Fruit fly (Drosophila melanogaster) whole organism, embryonic: ENCODE data around the gene Pfas.

Source experiments
- Asciz ChIP-seq: fragments of 200-800 bp; sonication (Bioruptor generic); optimal IDR thresholded peaks from 2 replicates; lab custom pipeline; 2017; ENCODE audit warnings: missing biosample characterization, mild to moderate bottlenecking, missing genetic modification characterization, missing genetic modification reagents
- Atf3 ChIP-seq: fragments of 200-800 bp; sonication (Bioruptor generic); optimal IDR thresholded peaks from 3 replicates; lab custom pipeline; 2016; ENCODE audit warnings: missing biosample characterization, missing genetic modification characterization
- CG10366 ChIP-seq: fragments of 200-800 bp; sonication (Bioruptor generic); IDR thresholded peaks from 2 replicates; pipeline ENCODE4 v1.3.6; 2022; ENCODE audit warnings: missing biosample characterization, missing genetic modification characterization
- CG10654 ChIP-seq: fragments of 200-800 bp; sonication (Bioruptor generic); optimal IDR thresholded peaks from 2 replicates; lab custom pipeline; 2016; ENCODE audit warnings: missing biosample characterization, missing genetic modification characterization
- CG13775 ChIP-seq: fragments of 200-800 bp; sonication (Bioruptor generic); optimal IDR thresholded peaks from 3 replicates; lab custom pipeline; 2017; ENCODE audit warnings: missing biosample characterization, mild to moderate bottlenecking, missing genetic modification characterization
- CG15514 ChIP-seq: fragments of 200-800 bp; sonication (Bioruptor generic); optimal IDR thresholded peaks from 3 replicates; lab custom pipeline; 2017; ENCODE audit warnings: missing biosample characterization, missing genetic modification characterization, mild to moderate bottlenecking, moderate library complexity, missing genetic modification reagents
- CG16813 ChIP-seq: fragments of 200-800 bp; sonication (Bioruptor generic); IDR thresholded peaks from 3 replicates; pipeline ENCODE4 v1.3.6; 2022; ENCODE audit warnings: missing biosample characterization, missing genetic modification characterization; ENCODE audit not compliant: partially characterized antibody
- CG17612 ChIP-seq: fragments of 200-800 bp; sonication (Bioruptor generic); IDR thresholded peaks from 2 replicates; pipeline ENCODE4 v1.3.6; 2022; ENCODE audit warnings: missing biosample characterization, missing genetic modification characterization
- CG17829 ChIP-seq: fragments of 200-800 bp; optimal IDR thresholded peaks from 2 replicates; lab custom pipeline; 2019; ENCODE audit warnings: missing biosample characterization, mild to moderate bottlenecking, missing genetic modification characterization, moderate library complexity
- CG1792 ChIP-seq: fragments of 200-800 bp; sonication (Bioruptor generic); optimal IDR thresholded peaks from 2 replicates; lab custom pipeline; 2016; ENCODE audit warnings: missing biosample characterization, missing genetic modification characterization
- CG1832 ChIP-seq: fragments of 200-800 bp; sonication (Bioruptor generic); optimal IDR thresholded peaks from 2 replicates; lab custom pipeline; 2017; ENCODE audit warnings: missing biosample characterization, mild to moderate bottlenecking, missing genetic modification characterization, inconsistent platforms
- CG18764 ChIP-seq: fragments of 200-800 bp; sonication (Bioruptor generic); optimal IDR thresholded peaks from 3 replicates; lab custom pipeline; 2016; ENCODE audit warnings: missing biosample characterization, missing genetic modification characterization
- CG2120 ChIP-seq: fragments of 200-800 bp; sonication (Bioruptor generic); optimal IDR thresholded peaks from 3 replicates; lab custom pipeline; 2016; ENCODE audit warnings: missing biosample characterization, missing genetic modification characterization
- CG3281 ChIP-seq: fragments of 200-800 bp; sonication (Bioruptor generic); optimal IDR thresholded peaks from 3 replicates; lab custom pipeline; 2017; ENCODE audit warnings: missing biosample characterization, mild to moderate bottlenecking, missing genetic modification characterization
- CG34376 ChIP-seq: fragments of 200-800 bp; sonication (Bioruptor generic); optimal IDR thresholded peaks from 2 replicates; lab custom pipeline; 2018; ENCODE audit warnings: missing biosample characterization, mild to moderate bottlenecking, missing genetic modification characterization
- CG43689 ChIP-seq: fragments of 200-800 bp; sonication (Bioruptor generic); IDR thresholded peaks from 2 replicates; pipeline ENCODE4 v1.3.6; 2022; ENCODE audit warnings: missing biosample characterization, missing genetic modification characterization
- CG4730 ChIP-seq: fragments of 200-800 bp; sonication (Bioruptor generic); IDR thresholded peaks from 2 replicates; pipeline ENCODE4 v1.3.6; 2022; ENCODE audit warnings: missing biosample characterization, missing genetic modification characterization
- CG6689 ChIP-seq: fragments of 200-800 bp; sonication (Bioruptor generic); IDR thresholded peaks from 2 replicates; pipeline ENCODE4 v1.3.6; 2022; ENCODE audit warnings: missing biosample characterization, missing genetic modification characterization
- CG8944 ChIP-seq: fragments of 200-800 bp; sonication (Bioruptor generic); optimal IDR thresholded peaks from 3 replicates; lab custom pipeline; 2016; ENCODE audit warnings: missing biosample characterization, missing genetic modification characterization
- CTCF ChIP-seq: fragments of 200-800 bp; sonication (Bioruptor generic); optimal IDR thresholded peaks from 2 replicates; lab custom pipeline; 2017; ENCODE audit warnings: missing biosample characterization, mild to moderate bottlenecking, missing genetic modification characterization, moderate library complexity
- CoRest ChIP-seq: fragments of 200-800 bp; sonication (Bioruptor generic); optimal IDR thresholded peaks from 3 replicates; lab custom pipeline; 2018; ENCODE audit warnings: missing biosample characterization, mild to moderate bottlenecking, missing genetic modification characterization, moderate library complexity
- Dbx ChIP-seq: fragments of 200-800 bp; sonication (Bioruptor generic); IDR thresholded peaks from 3 replicates; pipeline ENCODE4 v1.3.6; 2022; ENCODE audit warnings: missing biosample characterization, missing genetic modification characterization
- Dp ChIP-seq: fragments of 200-800 bp; sonication (Bioruptor generic); optimal IDR thresholded peaks from 2 replicates; lab custom pipeline; 2018; ENCODE audit warnings: missing biosample characterization, mild to moderate bottlenecking, missing genetic modification characterization, moderate library complexity
- Elba2 ChIP-seq: fragments of 200-800 bp; sonication (Bioruptor generic); optimal IDR thresholded peaks from 3 replicates; lab custom pipeline; 2016; ENCODE audit warnings: missing biosample characterization, missing genetic modification characterization
- Fer2 ChIP-seq: fragments of 200-800 bp; sonication (Bioruptor generic); optimal IDR thresholded peaks from 2 replicates; lab custom pipeline; 2018; ENCODE audit warnings: missing biosample characterization, mild to moderate bottlenecking, missing genetic modification characterization, moderate library complexity
- Kr ChIP-seq: fragments of 200-800 bp; sonication (Bioruptor generic); optimal IDR thresholded peaks from 2 replicates; lab custom pipeline; 2017; ENCODE audit warnings: missing biosample characterization, mild to moderate bottlenecking, missing genetic modification characterization
- Meics ChIP-seq: fragments of 200-800 bp; sonication (Bioruptor generic); optimal IDR thresholded peaks from 2 replicates; lab custom pipeline; 2017; ENCODE audit warnings: missing biosample characterization, mild to moderate bottlenecking, missing genetic modification characterization
- Optix ChIP-seq: fragments of 200-800 bp; sonication (Bioruptor generic); IDR thresholded peaks from 3 replicates; pipeline ENCODE4 v1.3.6; 2022; ENCODE audit warnings: missing biosample characterization, missing genetic modification characterization
- Rfx ChIP-seq: fragments of 200-800 bp; sonication (Bioruptor generic); IDR thresholded peaks from 2 replicates; pipeline ENCODE4 v1.3.6; 2022; ENCODE audit warnings: missing biosample characterization, missing genetic modification characterization
- Side ChIP-seq: fragments of 200-800 bp; sonication (Bioruptor generic); optimal IDR thresholded peaks from 2 replicates; lab custom pipeline; 2016; ENCODE audit warnings: missing biosample characterization, missing genetic modification characterization
- Sry-β ChIP-seq: fragments of 200-800 bp; sonication (Bioruptor generic); optimal IDR thresholded peaks from 2 replicates; lab custom pipeline; 2018; ENCODE audit warnings: missing biosample characterization, mild to moderate bottlenecking, missing genetic modification characterization, moderate library complexity
- Ssrp ChIP-seq: fragments of 200-800 bp; sonication (Bioruptor generic); optimal IDR thresholded peaks from 2 replicates; lab custom pipeline; 2018; ENCODE audit warnings: missing biosample characterization, mild to moderate bottlenecking, missing genetic modification characterization, moderate library complexity
- chm ChIP-seq: fragments of 200-800 bp; sonication (Bioruptor generic); IDR thresholded peaks from 2 replicates; pipeline ENCODE4 v1.3.6; 2022; ENCODE audit warnings: missing biosample characterization, missing genetic modification characterization
- dimm ChIP-seq: fragments of 200-800 bp; sonication (Bioruptor generic); IDR thresholded peaks from 2 replicates; pipeline ENCODE4 v1.3.6; 2022; ENCODE audit warnings: missing biosample characterization, missing genetic modification characterization
- fd3F ChIP-seq: fragments of 200-800 bp; sonication (Bioruptor generic); optimal IDR thresholded peaks from 2 replicates; lab custom pipeline; 2018; ENCODE audit warnings: missing biosample characterization, mild to moderate bottlenecking, missing genetic modification characterization, moderate library complexity
- ftz-f1 ChIP-seq: fragments of 200-800 bp; sonication (Bioruptor generic); optimal IDR thresholded peaks from 2 replicates; lab custom pipeline; 2016; ENCODE audit warnings: missing biosample characterization, missing genetic modification characterization
- gce ChIP-seq: fragments of 200-800 bp; sonication (Bioruptor generic); IDR thresholded peaks from 3 replicates; pipeline ENCODE4 v1.3.6; 2022; ENCODE audit warnings: missing biosample characterization, missing genetic modification characterization
- gcm ChIP-seq: fragments of 200-800 bp; sonication (Bioruptor generic); optimal IDR thresholded peaks from 2 replicates; lab custom pipeline; 2019; ENCODE audit warnings: missing biosample characterization, mild to moderate bottlenecking, missing genetic modification characterization, moderate library complexity
- ham ChIP-seq: fragments of 200-800 bp; sonication (Bioruptor generic); IDR thresholded peaks from 2 replicates; pipeline ENCODE4 v1.3.6; 2022; ENCODE audit warnings: missing biosample characterization, missing genetic modification characterization
- luna ChIP-seq: fragments of 200-800 bp; sonication (Bioruptor generic); optimal IDR thresholded peaks from 2 replicates; lab custom pipeline; 2016; ENCODE audit warnings: missing biosample characterization, missing genetic modification characterization
- oc ChIP-seq: fragments of 200-800 bp; sonication (Bioruptor generic); optimal IDR thresholded peaks from 2 replicates; lab custom pipeline; 2018; ENCODE audit warnings: missing biosample characterization, mild to moderate bottlenecking, missing genetic modification characterization, moderate library complexity
- prd ChIP-seq, 3 experiments: fragments of >200 bp in 2 of 3; fragments of 200-800 bp in 1 of 3; sonication (Bioruptor generic) in 1 of 3; optimal IDR thresholded peaks in 2 of 3; IDR thresholded peaks in 1 of 3; 2 replicates in 2 of 3; 3 replicates in 1 of 3; pipeline versions ENCODE4 v1.3.6 to Lab custom; 2017 to 2022; ENCODE audit warnings: missing biosample characterization in 1 of 3, missing genetic modification characterization in 1 of 3
- sc ChIP-seq, 3 experiments: fragments of >200 bp in 2 of 3; fragments of 200-800 bp in 1 of 3; sonication (Bioruptor generic) in 1 of 3; optimal IDR thresholded peaks; 2 replicates in 2 of 3; 3 replicates in 1 of 3; lab custom pipeline; 2017; ENCODE audit warnings: mild to moderate bottlenecking in 1 of 3, missing biosample characterization in 1 of 3, missing genetic modification characterization in 1 of 3, missing genetic modification reagents in 1 of 3
- seq ChIP-seq: fragments of 200-800 bp; sonication (Bioruptor generic); IDR thresholded peaks from 2 replicates; pipeline ENCODE4 v1.3.6; 2022; ENCODE audit warnings: missing biosample characterization, missing genetic modification characterization
- sisA ChIP-seq: fragments of 200-800 bp; sonication (Bioruptor generic); IDR thresholded peaks from 2 replicates; pipeline ENCODE4 v1.3.6; 2022; ENCODE audit warnings: missing biosample characterization, missing genetic modification characterization
- tx ChIP-seq: fragments of 200-800 bp; sonication (Bioruptor generic); optimal IDR thresholded peaks from 2 replicates; lab custom pipeline; 2016; ENCODE audit warnings: missing biosample characterization, missing genetic modification characterization
- wor ChIP-seq: fragments of 200-800 bp; sonication (Bioruptor generic); IDR thresholded peaks from 2 replicates; pipeline ENCODE4 v1.3.6; 2022; ENCODE audit warnings: missing biosample characterization, missing genetic modification characterization
- zfh1 ChIP-seq: fragments of 200-800 bp; sonication (Bioruptor generic); IDR thresholded peaks from 3 replicates; pipeline ENCODE4 v1.3.6; 2022; ENCODE audit warnings: missing biosample characterization, missing genetic modification characterization

Pfas gene

DNA sequence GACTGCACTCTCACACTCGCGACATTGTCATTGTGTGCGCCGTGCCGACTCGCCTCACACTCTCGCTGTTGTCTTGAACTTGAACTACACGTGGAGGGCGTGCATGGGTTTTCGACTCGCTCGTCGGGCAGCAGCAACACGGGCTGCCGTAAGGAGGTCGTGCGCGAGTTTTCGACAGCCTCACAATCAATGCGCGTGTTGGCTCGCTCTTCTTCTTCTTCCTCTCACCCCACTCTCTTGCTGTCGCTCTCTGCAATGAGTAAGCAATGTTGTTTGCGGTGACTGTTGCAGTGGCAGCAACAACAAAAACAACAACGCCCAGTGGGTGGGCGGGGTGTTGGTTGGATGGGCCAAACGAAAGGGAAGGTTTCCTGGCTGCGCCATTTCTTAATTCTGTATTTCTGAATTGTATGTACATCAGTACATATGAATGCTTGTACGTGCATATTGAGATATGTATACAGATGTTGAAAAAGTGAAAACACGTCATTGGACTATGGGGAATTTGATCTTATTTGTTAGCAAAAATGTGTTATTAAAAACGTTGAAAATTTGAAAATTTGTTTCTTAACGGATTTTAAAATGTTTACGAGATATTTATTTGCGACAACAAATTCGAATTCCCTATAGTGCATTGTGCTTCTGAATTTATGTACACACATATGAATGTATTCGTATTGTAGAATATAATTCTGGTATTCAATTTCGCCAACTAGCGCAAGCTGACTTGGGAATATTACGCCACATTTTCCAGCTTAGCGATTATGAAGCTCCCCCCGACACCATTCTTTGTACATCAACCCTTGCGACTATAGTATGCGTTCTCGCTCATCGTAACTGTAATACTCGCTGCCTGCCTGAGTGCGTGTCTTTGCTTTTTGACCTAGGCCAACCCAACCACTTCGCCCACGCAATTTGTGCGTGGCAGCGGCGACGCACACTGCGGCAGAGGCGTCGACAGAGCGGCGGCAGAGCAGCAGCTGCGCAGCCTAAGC, 42.8 kb upstream of the Pfas start (continued):
- TF ChIP-seq CG17829 (peak; percentile 27), CG8944 (GFP tag; lab: Kevin White, UChicago) (no peak), Asciz (GFP tag; lab: Kevin White, UChicago) (peak; percentile 19), Atf3 (GFP tag; lab: Kevin White, UChicago) (peak; percentile 11), seq (GFP tag; lab: Robert Waterston, UW) (peak; percentile 62; the same call in 1 of the 2 replicates), CG1832 (GFP tag; lab: Kevin White, UChicago) (no peak), sisA (GFP tag; lab: Robert Waterston, UW) (no peak), CG17612 (GFP tag; lab: Robert Waterston, UW) (no peak), Fer2 (tag; lab: Kevin White, UChicago) (no peak), CG43689 (GFP tag; lab: Robert Waterston, UW) (no peak), CG13775 (GFP tag; lab: Kevin White, UChicago) (peak; percentile 18), luna (no peak), CG3281 (GFP tag; lab: Kevin White, UChicago) (peak; percentile 53), gce (GFP tag; lab: Robert Waterston, UW) (peak; percentile 77; the same call in 2 of the 3 replicates), sc (optimal IDR thresholded peaks at IDR 0.05; lab: Kevin White, UChicago) (no peak), sc (GFP tag; optimal IDR thresholded peaks at IDR 0.05; lab: Kevin White, UChicago) (peak; percentile 25), CG34376 (peak; percentile 58), chm (GFP tag; lab: Robert Waterston, UW) (peak; percentile 70; the same call in 1 of the 2 replicates), CG15514 (GFP tag; lab: Kevin White, UChicago) (peak; percentile 7), CG4730 (GFP tag; lab: Robert Waterston, UW) (no peak), Elba2 (peak; percentile 59), CG10366 (no peak), Meics (GFP tag; lab: Kevin White, UChicago) (peak; percentile 49), gcm (peak; percentile 57), ftz-f1 (GFP tag; lab: Kevin White, UChicago) (peak; percentile 99), CG1792 (GFP tag; lab: Kevin White, UChicago) (no peak), ham (GFP tag; lab: Robert Waterston, UW) (no peak), CTCF (no peak), CG10654 (GFP tag; lab: Kevin White, UChicago) (no peak), Rfx (GFP tag; lab: Robert Waterston, UW) (no peak), fd3F (GFP tag; lab: Kevin White, UChicago) (peak; percentile 3), prd (optimal IDR thresholded peaks at IDR 0.05; lab: Kevin White, UChicago) (no peak), prd (GFP tag; IDR thresholded peaks at IDR 0.05; lab: Robert Waterston, UW) (no peak), Kr (GFP tag; lab: Kevin White, UChicago) (peak; percentile 65), tx (GFP tag; lab: Kevin White, UChicago) (no peak), CG16813 (GFP tag; lab: Robert Waterston, UW) (peak; percentile 44; the same call in 1 of the 3 replicates), CG18764 (GFP tag; lab: Kevin White, UChicago) (no peak), CG2120 (GFP tag; lab: Kevin White, UChicago) (peak; percentile 68), Dbx (peak; percentile 49; the same call in 2 of the 3 replicates), dimm (GFP tag; lab: Robert Waterston, UW) (no peak), CoRest (peak; percentile 0), Dp (GFP tag; lab: Kevin White, UChicago) (no peak), Optix (no peak), Ssrp (tag; lab: Kevin White, UChicago) (peak; percentile 27), wor (GFP tag; lab: Robert Waterston, UW) (no peak), Side (GFP tag; lab: Kevin White, UChicago) (peak; percentile 44), Sry-β (no peak), CG6689 (GFP tag; lab: Robert Waterston, UW) (no peak), oc (tag; lab: Kevin White, UChicago) (peak; percentile 68), zfh1 (no peak)
